Fruit fly (Drosophila melanogaster) whole organism, embryonic: ENCODE data around the gene CG31100.

Experiments
- Abd-B ChIP-seq: fragments of 200-800 bp; sonication (Bioruptor generic); optimal IDR thresholded peaks from 2 replicates; lab custom pipeline; 2018; ENCODE audit warnings: missing biosample characterization, mild to moderate bottlenecking, missing genetic modification characterization, moderate library complexity
- BEAF-32 ChIP-seq: fragments of 200-800 bp; sonication (Bioruptor generic); optimal IDR thresholded peaks from 3 replicates; lab custom pipeline; 2017; ENCODE audit warnings: missing biosample characterization, missing genetic modification characterization, mild to moderate bottlenecking, moderate library complexity, missing genetic modification reagents
- CG10654 ChIP-seq: fragments of 200-800 bp; sonication (Bioruptor generic); optimal IDR thresholded peaks from 2 replicates; lab custom pipeline; 2016; ENCODE audit warnings: missing biosample characterization, missing genetic modification characterization
- CG12769 ChIP-seq: fragments of 200-800 bp; sonication (Bioruptor generic); optimal IDR thresholded peaks from 2 replicates; lab custom pipeline; 2019; ENCODE audit warnings: missing biosample characterization, mild to moderate bottlenecking, missing genetic modification characterization, moderate library complexity
- CG14014 ChIP-seq: fragments of 200-800 bp; sonication (Bioruptor generic); IDR thresholded peaks from 2 replicates; pipeline ENCODE4 v1.3.6; 2022; ENCODE audit warnings: missing biosample characterization, missing genetic modification characterization
- CG15073 ChIP-seq: fragments of 200-800 bp; sonication (Bioruptor generic); optimal IDR thresholded peaks from 2 replicates; lab custom pipeline; 2016; ENCODE audit warnings: missing biosample characterization, missing genetic modification characterization
- CG1529 ChIP-seq: fragments of 200-800 bp; sonication (Bioruptor generic); optimal IDR thresholded peaks from 3 replicates; lab custom pipeline; 2018; ENCODE audit warnings: missing biosample characterization, missing genetic modification characterization
- CG1792 ChIP-seq: fragments of 200-800 bp; sonication (Bioruptor generic); optimal IDR thresholded peaks from 2 replicates; lab custom pipeline; 2016; ENCODE audit warnings: missing biosample characterization, missing genetic modification characterization
- CG31224 ChIP-seq: fragments of 200-800 bp; sonication (Bioruptor generic); IDR thresholded peaks from 2 replicates; pipeline ENCODE4 v1.3.6; 2022; ENCODE audit warnings: missing biosample characterization, missing genetic modification characterization
- CG32532 ChIP-seq: fragments of 200-800 bp; sonication (Bioruptor generic); IDR thresholded peaks from 2 replicates; pipeline ENCODE4 v1.3.6; 2022; ENCODE audit warnings: missing biosample characterization, missing genetic modification characterization
- CG34376 ChIP-seq: fragments of 200-800 bp; sonication (Bioruptor generic); optimal IDR thresholded peaks from 2 replicates; lab custom pipeline; 2018; ENCODE audit warnings: missing biosample characterization, mild to moderate bottlenecking, missing genetic modification characterization
- CG4854 ChIP-seq: fragments of 200-800 bp; sonication (Bioruptor generic); optimal IDR thresholded peaks from 2 replicates; lab custom pipeline; 2016; ENCODE audit warnings: missing biosample characterization, missing genetic modification characterization, inconsistent platforms
- CG8290 ChIP-seq, 3 experiments: fragments of 200-800 bp; sonication (Bioruptor generic); optimal IDR thresholded peaks; 2 replicates each; lab custom pipeline; 2016 to 2019; ENCODE audit warnings: missing biosample characterization in 3 of 3, missing genetic modification characterization in 3 of 3, mild to moderate bottlenecking in 2 of 3, moderate library complexity in 1 of 3
- CG8478 ChIP-seq: fragments of >200 bp; optimal IDR thresholded peaks from 2 replicates; lab custom pipeline; 2018
- CHES-1-like ChIP-seq: fragments of 200-800 bp; sonication (Bioruptor generic); optimal IDR thresholded peaks from 2 replicates; lab custom pipeline; 2016; ENCODE audit warnings: missing biosample characterization, missing genetic modification characterization
- Dbx ChIP-seq: fragments of 200-800 bp; sonication (Bioruptor generic); IDR thresholded peaks from 3 replicates; pipeline ENCODE4 v1.3.6; 2022; ENCODE audit warnings: missing biosample characterization, missing genetic modification characterization
- Dek ChIP-seq: fragments of 200-800 bp; sonication (Bioruptor generic); optimal IDR thresholded peaks from 3 replicates; lab custom pipeline; 2019; ENCODE audit warnings: missing biosample characterization, mild to moderate bottlenecking, missing genetic modification characterization, moderate library complexity
- Dip3 ChIP-seq: fragments of 200-800 bp; sonication (Bioruptor generic); optimal IDR thresholded peaks from 3 replicates; lab custom pipeline; 2016; ENCODE audit warnings: missing biosample characterization, missing genetic modification characterization
- Dp ChIP-seq: fragments of 200-800 bp; sonication (Bioruptor generic); optimal IDR thresholded peaks from 2 replicates; lab custom pipeline; 2018; ENCODE audit warnings: missing biosample characterization, mild to moderate bottlenecking, missing genetic modification characterization, moderate library complexity
- Elba2 ChIP-seq: fragments of 200-800 bp; sonication (Bioruptor generic); optimal IDR thresholded peaks from 3 replicates; lab custom pipeline; 2016; ENCODE audit warnings: missing biosample characterization, missing genetic modification characterization
- Ets65A ChIP-seq: fragments of 200-800 bp; sonication (Bioruptor generic); peaks from one replicate; lab custom pipeline; 2016; ENCODE audit warnings: missing biosample characterization, missing genetic modification characterization
- H2.0 ChIP-seq: fragments of 200-800 bp; sonication (Bioruptor generic); IDR thresholded peaks from 2 replicates; pipeline ENCODE4 v1.3.6; 2022; ENCODE audit warnings: missing biosample characterization, missing genetic modification characterization
- Hmr ChIP-seq: fragments of 200-800 bp; sonication (Bioruptor generic); optimal IDR thresholded peaks from 3 replicates; lab custom pipeline; 2017; ENCODE audit warnings: mild to moderate bottlenecking, missing biosample characterization, missing genetic modification reagents, missing genetic modification characterization
- MESR4 ChIP-seq: fragments of 200-800 bp; sonication (Bioruptor generic); optimal IDR thresholded peaks from 2 replicates; lab custom pipeline; 2018; ENCODE audit warnings: missing biosample characterization, mild to moderate bottlenecking, missing genetic modification characterization, moderate library complexity
- Med ChIP-seq: fragments of 200-800 bp; sonication (Bioruptor generic); peaks from one replicate; lab custom pipeline; 2016; ENCODE audit warnings: missing biosample characterization, missing genetic modification characterization, mild to moderate bottlenecking, inconsistent platforms, moderate library complexity
- NC2α ChIP-seq: fragments of 200-800 bp; sonication (Bioruptor generic); optimal IDR thresholded peaks from 2 replicates; lab custom pipeline; 2016; ENCODE audit warnings: missing biosample characterization, missing genetic modification characterization
- Nf-YB ChIP-seq: fragments of 200-800 bp; sonication (Bioruptor generic); optimal IDR thresholded peaks from 3 replicates; lab custom pipeline; 2019; ENCODE audit warnings: missing biosample characterization, mild to moderate bottlenecking, missing genetic modification characterization, moderate library complexity
- Optix ChIP-seq: fragments of 200-800 bp; sonication (Bioruptor generic); IDR thresholded peaks from 3 replicates; pipeline ENCODE4 v1.3.6; 2022; ENCODE audit warnings: missing biosample characterization, missing genetic modification characterization
- TFAM ChIP-seq: fragments of 200-800 bp; sonication (Bioruptor generic); optimal IDR thresholded peaks from 2 replicates; lab custom pipeline; 2017; ENCODE audit warnings: missing biosample characterization, missing genetic modification characterization, inconsistent platforms
- ara ChIP-seq: fragments of 200-800 bp; sonication (Bioruptor generic); IDR thresholded peaks from 2 replicates; pipeline ENCODE4 v1.3.6; 2022; ENCODE audit warnings: missing biosample characterization, missing genetic modification characterization
- bcd ChIP-seq: fragments of 200-800 bp; sonication (Bioruptor generic); optimal IDR thresholded peaks from 2 replicates; lab custom pipeline; 2017; ENCODE audit warnings: missing biosample characterization, mild to moderate bottlenecking, missing genetic modification characterization
- cg ChIP-seq: fragments of 200-800 bp; sonication (Bioruptor generic); optimal IDR thresholded peaks from 3 replicates; lab custom pipeline; 2019; ENCODE audit warnings: missing biosample characterization, mild to moderate bottlenecking, missing genetic modification characterization, moderate library complexity
- crp ChIP-seq, 2 experiments: fragments of 200-800 bp; sonication (Bioruptor generic); optimal IDR thresholded peaks; 2 replicates in 1 of 2; 3 replicates in 1 of 2; lab custom pipeline; 2017; ENCODE audit warnings: missing biosample characterization in 2 of 2, missing genetic modification characterization in 2 of 2, mild to moderate bottlenecking in 1 of 2, moderate library complexity in 1 of 2
- dm ChIP-seq: fragments of 200-800 bp; sonication (Bioruptor generic); optimal IDR thresholded peaks from 3 replicates; lab custom pipeline; 2016; ENCODE audit warnings: missing biosample characterization, missing genetic modification characterization
- gfzf ChIP-seq: fragments of 200-800 bp; sonication (Bioruptor generic); optimal IDR thresholded peaks from 2 replicates; lab custom pipeline; 2016; ENCODE audit warnings: missing biosample characterization, mild to moderate bottlenecking, missing genetic modification characterization, moderate library complexity
- kah ChIP-seq: fragments of 200-800 bp; sonication (Bioruptor generic); optimal IDR thresholded peaks from 2 replicates; lab custom pipeline; 2018; ENCODE audit warnings: missing biosample characterization, mild to moderate bottlenecking, missing genetic modification characterization
- luna ChIP-seq: fragments of 200-800 bp; sonication (Bioruptor generic); optimal IDR thresholded peaks from 2 replicates; lab custom pipeline; 2016; ENCODE audit warnings: missing biosample characterization, missing genetic modification characterization
- nau ChIP-seq: fragments of 200-800 bp; sonication (Bioruptor generic); optimal IDR thresholded peaks from 3 replicates; lab custom pipeline; 2017; ENCODE audit warnings: missing biosample characterization, mild to moderate bottlenecking, missing genetic modification characterization, missing genetic modification reagents
- nerfin-1 ChIP-seq: fragments of 200-800 bp; sonication (Bioruptor generic); optimal IDR thresholded peaks from 3 replicates; lab custom pipeline; 2019; ENCODE audit warnings: missing biosample characterization, mild to moderate bottlenecking, missing genetic modification characterization, moderate library complexity
- pfk ChIP-seq: fragments of 200-800 bp; sonication (Bioruptor generic); optimal IDR thresholded peaks from 2 replicates; lab custom pipeline; 2018; ENCODE audit warnings: missing biosample characterization, mild to moderate bottlenecking, missing genetic modification characterization, moderate library complexity
- sd ChIP-seq: fragments of 200-800 bp; sonication (Bioruptor generic); optimal IDR thresholded peaks from 3 replicates; lab custom pipeline; 2018; ENCODE audit warnings: missing biosample characterization, mild to moderate bottlenecking, missing genetic modification characterization, moderate library complexity
- seq ChIP-seq: fragments of 200-800 bp; sonication (Bioruptor generic); IDR thresholded peaks from 2 replicates; pipeline ENCODE4 v1.3.6; 2022; ENCODE audit warnings: missing biosample characterization, missing genetic modification characterization
- sqz ChIP-seq: fragments of 200-800 bp; sonication (Bioruptor generic); optimal IDR thresholded peaks from 3 replicates; lab custom pipeline; 2018; ENCODE audit warnings: missing biosample characterization, mild to moderate bottlenecking, missing genetic modification characterization
- sug ChIP-seq: fragments of 200-800 bp; optimal IDR thresholded peaks from 2 replicates; lab custom pipeline; 2019; ENCODE audit warnings: missing biosample characterization, mild to moderate bottlenecking, missing genetic modification characterization, moderate library complexity
- trem ChIP-seq: fragments of 200-800 bp; optimal IDR thresholded peaks from 3 replicates; lab custom pipeline; 2019; ENCODE audit warnings: missing biosample characterization, mild to moderate bottlenecking, missing genetic modification characterization, moderate library complexity
- wdn ChIP-seq: fragments of 200-800 bp; sonication (Bioruptor generic); IDR thresholded peaks from 2 replicates; pipeline ENCODE4 v1.3.6; 2022; ENCODE audit warnings: missing biosample characterization, missing genetic modification characterization
- zen ChIP-seq: fragments of 200-800 bp; sonication (Bioruptor generic); optimal IDR thresholded peaks from 3 replicates; lab custom pipeline; 2018; ENCODE audit warnings: missing biosample characterization, mild to moderate bottlenecking, missing genetic modification characterization, moderate library complexity

CG31100 gene

DNA sequence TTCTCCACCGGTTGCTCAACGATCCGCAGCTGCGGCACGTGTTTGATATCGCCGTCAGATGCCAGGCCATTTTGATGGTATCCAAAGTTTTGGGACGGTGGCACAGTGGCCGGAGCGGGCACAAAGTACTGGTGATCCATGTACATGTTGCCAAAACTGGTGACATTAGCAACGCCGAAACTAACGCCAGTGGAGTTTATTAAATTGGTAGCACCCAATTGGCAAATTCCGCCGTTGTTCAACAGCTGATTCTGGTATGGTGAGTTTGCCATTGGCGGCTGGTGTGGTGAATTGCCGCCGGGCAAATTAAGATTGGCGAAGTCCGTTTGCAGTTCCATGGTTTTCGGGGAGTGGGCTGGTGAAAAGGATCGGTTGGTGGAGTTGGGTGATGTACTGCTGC is 43.5 kb upstream of the CG31100 start:
- TF ChIP-seq CHES-1-like (GFP tag; lab: Kevin White, UChicago), result no peak
- peak in 1 of 2 experiments; percentile 79 for TF ChIP-seq crp (GFP tag; optimal IDR thresholded peaks at IDR 0.05; lab: Kevin White, UChicago)
- no peak for TF ChIP-seq Abd-B (GFP tag; lab: Kevin White, UChicago)
- peak; percentile 87 for TF ChIP-seq Elba2 (GFP tag; lab: Kevin White, UChicago)
- no peak for TF ChIP-seq wdn (GFP tag; lab: Robert Waterston, UW)
- TF ChIP-seq Hmr (GFP tag; lab: Kevin White, UChicago), result no peak
- no peak for TF ChIP-seq seq (GFP tag; lab: Robert Waterston, UW)
- peak; percentile 12 for TF ChIP-seq dm (GFP tag; lab: Kevin White, UChicago)
- no peak for TF ChIP-seq CG14014 (GFP tag; lab: Robert Waterston, UW)
- TF ChIP-seq Ets65A (GFP tag; lab: Kevin White, UChicago), result no peak
- no peak for TF ChIP-seq CG1529 (GFP tag; lab: Kevin White, UChicago)
- no peak for TF ChIP-seq luna
- TF ChIP-seq trem (tag; lab: Kevin White, UChicago), result peak; percentile 20
- TF ChIP-seq H2.0, result no peak
- TF ChIP-seq nerfin-1 (tag; lab: Kevin White, UChicago), result peak; percentile 67
- TF ChIP-seq MESR4 (GFP tag; lab: Kevin White, UChicago), result peak; percentile 11
- TF ChIP-seq CG10654 (GFP tag; lab: Kevin White, UChicago), result no peak
- no peak for TF ChIP-seq ara (GFP tag; lab: Robert Waterston, UW)
- no peak for TF ChIP-seq Dip3 (GFP tag; lab: Kevin White, UChicago)
- TF ChIP-seq Nf-YB, result no peak
- no peak for TF ChIP-seq nau (GFP tag; lab: Kevin White, UChicago)
- TF ChIP-seq Dp (GFP tag; lab: Kevin White, UChicago), result peak; percentile 24
- TF ChIP-seq pfk, result no peak
- no peak for TF ChIP-seq CG32532 (GFP tag; lab: Robert Waterston, UW)
- TF ChIP-seq CG1792 (GFP tag; lab: Kevin White, UChicago), result no peak
- TF ChIP-seq Optix, result no peak
- no peak for TF ChIP-seq sqz (GFP tag; lab: Kevin White, UChicago)
- TF ChIP-seq CG31224 (GFP tag; lab: Robert Waterston, UW), result no peak

DNA sequence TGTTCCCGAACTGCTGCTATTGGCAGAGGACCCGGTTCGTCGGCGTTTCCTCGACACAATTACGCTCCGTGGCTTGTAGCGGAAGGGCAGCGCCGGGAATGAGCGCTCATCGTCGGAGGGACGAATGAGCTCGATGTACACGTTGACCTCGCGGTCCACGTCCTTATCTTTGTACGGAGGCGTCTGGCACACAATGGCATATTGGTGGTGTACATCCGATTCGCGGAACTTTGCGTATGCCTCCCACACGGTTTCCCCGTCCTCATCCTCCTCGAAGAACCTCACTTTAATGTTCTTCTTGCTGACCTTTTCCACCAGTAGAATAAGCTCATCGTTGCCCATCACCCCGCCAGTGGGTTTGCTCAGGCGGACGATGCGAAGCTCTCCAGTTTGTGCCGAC is 42.3 kb upstream of the CG31100 start:
- TF ChIP-seq bcd (no peak), Dp (GFP tag; lab: Kevin White, UChicago) (no peak), Dbx (0 out of 3 replicates have a peak, but pooled peaks have one; percentile 20), TFAM (GFP tag; lab: Kevin White, UChicago) (no peak), zen (tag; lab: Kevin White, UChicago) (no peak), CG8478 (peak; percentile 14)

DNA sequence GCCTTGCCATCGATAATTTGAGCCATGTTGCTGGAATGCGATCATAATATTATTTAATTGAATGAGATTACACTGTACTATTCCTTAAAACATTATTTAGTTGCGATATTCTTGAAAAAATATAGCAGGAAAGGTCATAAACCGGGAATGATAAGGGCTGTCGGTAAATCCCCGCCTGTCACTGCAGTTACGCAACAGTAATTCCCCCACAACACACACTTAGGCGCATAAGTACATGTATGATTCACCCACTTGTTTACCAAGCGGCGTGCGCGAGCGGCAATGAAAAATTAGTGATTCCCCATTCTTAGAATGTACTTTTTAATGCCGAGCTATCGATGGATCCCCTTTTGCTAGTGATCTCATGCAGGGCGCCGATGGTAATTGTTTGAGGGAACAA is 40.2 kb upstream of the CG31100 start:
- TF ChIP-seq CG4854 (GFP tag; lab: Kevin White, UChicago) (no peak), gfzf (peak; percentile 11), CG34376 (GFP tag; lab: Kevin White, UChicago) (peak; percentile 74), kah (GFP tag; lab: Kevin White, UChicago) (peak; percentile 50), CG12769 (tag; lab: Kevin White, UChicago) (peak; percentile 36), CG8290 (GFP tag; optimal IDR thresholded peaks at IDR 0.05; lab: Kevin White, UChicago) (no peak), CG8290 (tag; optimal IDR thresholded peaks at IDR 0.05; lab: Kevin White, UChicago) (peak in 1 of 2 experiments; percentile 9), sug (tag; lab: Kevin White, UChicago) (peak; percentile 25), Dek (tag; lab: Kevin White, UChicago) (no peak), NC2α (GFP tag; lab: Kevin White, UChicago) (no peak), cg (GFP tag; lab: Kevin White, UChicago) (peak; percentile 2), Med (peak; percentile 44), CG14014 (GFP tag; lab: Robert Waterston, UW) (no peak), sd (tag; lab: Kevin White, UChicago) (peak; percentile 46), BEAF-32 (peak; percentile 1), CG15073 (GFP tag; lab: Kevin White, UChicago) (no peak)
